Worm (Caenorhabditis elegans): ENCODE data around the gene nspd-4.

ce11 chrII:4879629-4880028, 37.2 kb downstream of the nspd-4 start, which contains the start of gene gst-6:
- TF ChIP-seq hlh-13 (GFP tag; optimal IDR thresholded peaks at IDR 0.05) (no peak), pha-4 (tag; optimal IDR thresholded peaks at IDR 0.05) (no peak), pqm-1 (tag; optimal IDR thresholded peaks at IDR 0.05) (no peak), nfya-1 (tag; optimal IDR thresholded peaks at IDR 0.05) (no peak), fkh-6 (tag; optimal IDR thresholded peaks at IDR 0.05) (no peak), ceh-31 (tag; optimal IDR thresholded peaks at IDR 0.05) (no peak), unc-55 (GFP tag; optimal IDR thresholded peaks at IDR 0.05) (no peak), zip-5 (tag; optimal IDR thresholded peaks at IDR 0.05) (no peak), unc-86 (tag; optimal IDR thresholded peaks at IDR 0.05) (no peak), C38D4.7 (GFP tag; optimal IDR thresholded peaks at IDR 0.05) (no peak), ceh-30 (tag; optimal IDR thresholded peaks at IDR 0.05) (no peak), nhr-11 (tag; optimal IDR thresholded peaks at IDR 0.05) (no peak), che-1 (tag; optimal IDR thresholded peaks at IDR 0.05) (no peak)
